Worm (Caenorhabditis elegans): ENCODE measurements around the gene cwp-2.
A peak's percentile ranks its signal among the peaks of the same experiment; 100 is the strongest.

Gene cwp-2

ce11 chrV:4862737-4863136 is 20.3 kb upstream of the cwp-2 start, which contains the start of gene C37H5.13 (continued):
- TF ChIP-seq lir-3 (tag; optimal IDR thresholded peaks at IDR 0.05) (no peak), nhr-11 (tag; optimal IDR thresholded peaks at IDR 0.05) (peak; percentile 11), nhr-48 (tag; optimal IDR thresholded peaks at IDR 0.05) (no peak), hif-1 (tag; optimal IDR thresholded peaks at IDR 0.05) (peak in 1 of 2 experiments; percentile 2), set-16 (GFP tag; IDR thresholded peaks at IDR 0.05) (no peak), pha-4 (GFP tag; IDR thresholded peaks at IDR 0.05) (no peak), pha-4 (tag; optimal IDR thresholded peaks at IDR 0.05) (no peak), nhr-237 (tag; optimal IDR thresholded peaks at IDR 0.05) (no peak), attf-4 (tag; optimal IDR thresholded peaks at IDR 0.05) (no peak), arid-1 (GFP tag; conservative IDR thresholded peaks at IDR 0.05) (no peak), lin-39 (tag; optimal IDR thresholded peaks at IDR 0.05) (no peak), duxl-1 (tag; optimal IDR thresholded peaks at IDR 0.05; ENCODE audit: poor library complexity) (no peak), hlh-30 (tag; optimal IDR thresholded peaks at IDR 0.05; ENCODE audit: insufficient read depth) (peak; percentile 48), mdl-1 (tag; optimal IDR thresholded peaks at IDR 0.05) (peak in 1 of 2 experiments; percentile 27), tag-97 (GFP tag; IDR thresholded peaks at IDR 0.05) (no peak), Y48G9A.11 (GFP tag; IDR thresholded peaks at IDR 0.05) (no peak), dve-1 (tag; optimal IDR thresholded peaks at IDR 0.05; ENCODE audit: insufficient read depth) (peak; percentile 45), saeg-2 (GFP tag; IDR thresholded peaks at IDR 0.05) (no peak), zip-2 (tag; optimal IDR thresholded peaks at IDR 0.05) (no peak), lin-29 (GFP tag; IDR thresholded peaks at IDR 0.05) (no peak), lin-1 (GFP tag; IDR thresholded peaks at IDR 0.05) (no peak), Y105C5A.15 (GFP tag; IDR thresholded peaks at IDR 0.05) (no peak), aly-2 (tag; optimal IDR thresholded peaks at IDR 0.05) (no peak), R02D3.7 (tag; optimal IDR thresholded peaks at IDR 0.05) (no peak), lim-7 (GFP tag; IDR thresholded peaks at IDR 0.05) (no peak), unc-62 (GFP tag; optimal IDR thresholded peaks at IDR 0.05 in 1 of 2) (no peak), unc-62 (tag; optimal IDR thresholded peaks at IDR 0.05) (no peak), daf-16 (GFP tag; optimal IDR thresholded peaks at IDR 0.05) (no peak), daf-16 (tag; optimal IDR thresholded peaks at IDR 0.05) (peak; percentile 42), dmd-8 (GFP tag; IDR thresholded peaks at IDR 0.05) (no peak)

- peak in 1 of 2 experiments; percentile 5 for TF ChIP-seq lsy-2 (tag; optimal IDR thresholded peaks at IDR 0.05)
- peak; percentile 27 for TF ChIP-seq aha-1 (tag)
- no peak for TF ChIP-seq zfp-3 (GFP tag; conservative IDR thresholded peaks at IDR 0.05)
- TF ChIP-seq rbr-2 (tag; optimal IDR thresholded peaks at IDR 0.05), result peak; percentile 48
Measured at ce11 chrV:4860525-4860924, 18.1 kb upstream of the cwp-2 start.

ce11 chrV:4857561-4857960 is 15.1 kb upstream of the cwp-2 start:
- TF ChIP-seq D1046.2 (GFP tag; IDR thresholded peaks at IDR 0.05) (no peak), aha-1 (tag) (peak; percentile 91)

- TF ChIP-seq saeg-2 (GFP tag; IDR thresholded peaks at IDR 0.05) (no peak), rbr-2 (tag; optimal IDR thresholded peaks at IDR 0.05) (no peak), zag-1 (tag; optimal IDR thresholded peaks at IDR 0.05) (no peak), ztf-11 (tag; optimal IDR thresholded peaks at IDR 0.05) (no peak), ceh-44 (GFP tag; IDR thresholded peaks at IDR 0.05) (no peak), nhr-76 (tag; optimal IDR thresholded peaks at IDR 0.05) (no peak), nhr-237 (tag; optimal IDR thresholded peaks at IDR 0.05) (no peak), sdz-12 (GFP tag; optimal IDR thresholded peaks at IDR 0.05) (no peak), jun-1 (tag; optimal IDR thresholded peaks at IDR 0.05) (no peak), fos-1 (tag; optimal IDR thresholded peaks at IDR 0.05) (no peak)
Measured at ce11 chrV:4851969-4852368, 9.5 kb upstream of the cwp-2 start.
